Worm (Caenorhabditis elegans) whole organism, late embryonic: ENCODE results near the gene K01G12.22.

Source experiments
- C08G9.2 ChIP-seq: sonication (generic microtip); optimal IDR thresholded peaks from 2 replicates; lab custom pipeline; 2016; ENCODE audit warnings: mild to moderate bottlenecking, missing genetic modification characterization, moderate library complexity, missing compliant biosample characterization
- C38D4.7 ChIP-seq: fragments of 200-800 bp; sonication (Bioruptor generic); optimal IDR thresholded peaks from 2 replicates; lab custom pipeline; 2018; ENCODE audit warnings: mild to moderate bottlenecking, missing genetic modification characterization, moderate library complexity, missing compliant biosample characterization
- F13H6.1 ChIP-seq: sonication (generic microtip); optimal IDR thresholded peaks from 2 replicates; lab custom pipeline; 2016; ENCODE audit warnings: missing genetic modification characterization, missing compliant biosample characterization
- K09A11.1 ChIP-seq: sonication (generic microtip); optimal IDR thresholded peaks from 2 replicates; lab custom pipeline; 2017; ENCODE audit warnings: antibody characterized with exemption, mild to moderate bottlenecking, missing genetic modification characterization, missing compliant biosample characterization; ENCODE audit not compliant: insufficient read depth
- T23F11.4 ChIP-seq: fragments of 200-800 bp; sonication (Bioruptor generic); optimal IDR thresholded peaks from 2 replicates; lab custom pipeline; 2018; ENCODE audit warnings: mild to moderate bottlenecking, missing genetic modification characterization, missing compliant biosample characterization
- Y22D7AL.16 ChIP-seq: sonication (generic microtip); optimal IDR thresholded peaks from 2 replicates; lab custom pipeline; 2016; ENCODE audit warnings: missing genetic modification characterization, missing compliant biosample characterization
- ahr-1 ChIP-seq: sonication (generic microtip); optimal IDR thresholded peaks from 2 replicates; lab custom pipeline; 2016; ENCODE audit warnings: missing genetic modification characterization, missing compliant biosample characterization
- ceh-19 ChIP-seq: fragments of 200-800 bp; sonication (Bioruptor generic); optimal IDR thresholded peaks from 2 replicates; lab custom pipeline; 2018; ENCODE audit warnings: mild to moderate bottlenecking, missing genetic modification characterization, missing compliant biosample characterization
- ceh-34 ChIP-seq: sonication (generic microtip); optimal IDR thresholded peaks from 2 replicates; lab custom pipeline; 2016; ENCODE audit warnings: mild to moderate bottlenecking, missing genetic modification characterization, missing compliant biosample characterization
- ceh-48 ChIP-seq: sonication (generic microtip); optimal IDR thresholded peaks from 2 replicates; lab custom pipeline; 2016; ENCODE audit warnings: missing genetic modification characterization, inconsistent platforms, missing compliant biosample characterization
- ceh-6 ChIP-seq: fragments of 200-800 bp; sonication (Bioruptor generic); optimal IDR thresholded peaks from 2 replicates; lab custom pipeline; 2018; ENCODE audit warnings: mild to moderate bottlenecking, missing genetic modification characterization, missing compliant biosample characterization
- ceh-9 ChIP-seq: sonication (generic microtip); optimal IDR thresholded peaks from 2 replicates; lab custom pipeline; 2016; ENCODE audit warnings: mild to moderate bottlenecking, missing genetic modification characterization, inconsistent platforms, missing compliant biosample characterization
- che-1 ChIP-seq: sonication (generic microtip); optimal IDR thresholded peaks from 2 replicates; lab custom pipeline; 2016; ENCODE audit warnings: mild to moderate bottlenecking, missing genetic modification characterization, missing compliant biosample characterization
- dmd-4 ChIP-seq: sonication (generic microtip); optimal IDR thresholded peaks from 2 replicates; lab custom pipeline; 2016; ENCODE audit warnings: borderline replicate concordance, missing genetic modification characterization, missing compliant biosample characterization
- elt-2 ChIP-seq: sonication (generic microtip); optimal IDR thresholded peaks from 2 replicates; lab custom pipeline; 2016; ENCODE audit warnings: missing genetic modification reagents, missing genetic modification characterization, missing compliant biosample characterization
- elt-4 ChIP-seq: sonication (generic microtip); optimal IDR thresholded peaks from 2 replicates; lab custom pipeline; 2016; ENCODE audit warnings: missing genetic modification characterization, missing compliant biosample characterization
- eyg-1 ChIP-seq: sonication (generic microtip); optimal IDR thresholded peaks from 2 replicates; lab custom pipeline; 2016; ENCODE audit warnings: missing genotype, missing genetic modification characterization, missing compliant biosample characterization
- fax-1 ChIP-seq: sonication (generic microtip); optimal IDR thresholded peaks from 2 replicates; lab custom pipeline; 2016; ENCODE audit warnings: missing genotype, missing genetic modification characterization, missing compliant biosample characterization
- fkh-6 ChIP-seq: sonication (generic microtip); optimal IDR thresholded peaks from 2 replicates; lab custom pipeline; 2016; ENCODE audit warnings: missing genetic modification characterization, missing compliant biosample characterization
- hlh-8 ChIP-seq: sonication (generic microtip); optimal IDR thresholded peaks from 2 replicates; lab custom pipeline; 2016; ENCODE audit warnings: missing genotype, missing genetic modification characterization, missing compliant biosample characterization
- lim-6 ChIP-seq: sonication (generic microtip); optimal IDR thresholded peaks from 2 replicates; lab custom pipeline; 2016; ENCODE audit warnings: missing genetic modification characterization, missing compliant biosample characterization
- lin-11 ChIP-seq: fragments of 200-800 bp; sonication (Bioruptor generic); optimal IDR thresholded peaks from 2 replicates; lab custom pipeline; 2018; ENCODE audit warnings: mild to moderate bottlenecking, missing genetic modification characterization, missing compliant biosample characterization
- mec-3 ChIP-seq: sonication (generic microtip); optimal IDR thresholded peaks from 2 replicates; lab custom pipeline; 2016; ENCODE audit warnings: borderline replicate concordance, missing genetic modification characterization, missing compliant biosample characterization
- nfya-1 ChIP-seq: sonication (generic microtip); optimal IDR thresholded peaks from 2 replicates; lab custom pipeline; 2017; ENCODE audit warnings: missing genetic modification characterization, mild to moderate bottlenecking, missing compliant biosample characterization, antibody characterized with exemption, moderate library complexity
- nhr-11 ChIP-seq: fragments of 150-350 bp; optimal IDR thresholded peaks from 2 replicates; lab custom pipeline; 2014; ENCODE audit warnings: missing biosample characterization, missing genetic modification characterization
- nhr-232 ChIP-seq: sonication (generic microtip); optimal IDR thresholded peaks from 2 replicates; lab custom pipeline; 2016; ENCODE audit warnings: missing genetic modification characterization, missing compliant biosample characterization
- npax-4 ChIP-seq: sonication (generic microtip); optimal IDR thresholded peaks from 2 replicates; lab custom pipeline; 2016; ENCODE audit warnings: missing genetic modification characterization, missing compliant biosample characterization
- odd-2 ChIP-seq: sonication (generic microtip); optimal IDR thresholded peaks from 2 replicates; lab custom pipeline; 2017; ENCODE audit warnings: antibody characterized with exemption, mild to moderate bottlenecking, missing genetic modification characterization, missing compliant biosample characterization
- pag-3 ChIP-seq: sonication (generic microtip); optimal IDR thresholded peaks from 2 replicates; lab custom pipeline; 2016; ENCODE audit warnings: missing compliant biosample characterization, missing genetic modification characterization, borderline replicate concordance
- pat-9 ChIP-seq: fragments of 200-800 bp; sonication (Bioruptor generic); optimal IDR thresholded peaks from 2 replicates; lab custom pipeline; 2018; ENCODE audit warnings: mild to moderate bottlenecking, missing genetic modification characterization, moderate library complexity, missing compliant biosample characterization
- pha-4 ChIP-seq: fragments of 150-350 bp; optimal IDR thresholded peaks from 2 replicates; lab custom pipeline; 2018; ENCODE audit warnings: missing biosample characterization, missing genetic modification reagents, missing genetic modification characterization
- pqm-1 ChIP-seq: sonication (generic microtip); optimal IDR thresholded peaks from 2 replicates; lab custom pipeline; 2016; ENCODE audit warnings: missing genetic modification characterization, missing compliant biosample characterization
- pros-1 ChIP-seq: fragments of 150-350 bp; optimal IDR thresholded peaks from 2 replicates; lab custom pipeline; 2014; ENCODE audit warnings: missing biosample characterization, missing genetic modification reagents, missing genetic modification characterization
- ref-2 ChIP-seq: sonication (generic microtip); optimal IDR thresholded peaks from 2 replicates; lab custom pipeline; 2016; ENCODE audit warnings: missing genetic modification characterization, missing compliant biosample characterization
- sox-4 ChIP-seq: sonication (generic microtip); optimal IDR thresholded peaks from 2 replicates; lab custom pipeline; 2017; ENCODE audit warnings: mild to moderate bottlenecking, missing genetic modification characterization, inconsistent platforms, missing compliant biosample characterization
- unc-3 ChIP-seq, 2 experiments: fragments of 200-800 bp in 1 of 2; sonication (Bioruptor generic) in 1 of 2; sonication (generic microtip) in 1 of 2; conservative IDR thresholded peaks in 1 of 2; optimal IDR thresholded peaks in 1 of 2; 2 replicates each; pipeline versions ENCODE4 v1.3.6 to Lab custom; 2016 to 2022; ENCODE audit warnings: missing compliant biosample characterization in 2 of 2, missing genetic modification characterization in 2 of 2, missing genetic modification reagents in 1 of 2
- unc-55 ChIP-seq: sonication (generic microtip); optimal IDR thresholded peaks from 2 replicates; lab custom pipeline; 2017; ENCODE audit warnings: missing biosample characterization, missing genetic modification reagents, missing genetic modification characterization
- zip-5 ChIP-seq: sonication (generic microtip); optimal IDR thresholded peaks from 2 replicates; lab custom pipeline; 2016; ENCODE audit warnings: missing genetic modification characterization, missing compliant biosample characterization

K01G12.22 gene

DNA sequence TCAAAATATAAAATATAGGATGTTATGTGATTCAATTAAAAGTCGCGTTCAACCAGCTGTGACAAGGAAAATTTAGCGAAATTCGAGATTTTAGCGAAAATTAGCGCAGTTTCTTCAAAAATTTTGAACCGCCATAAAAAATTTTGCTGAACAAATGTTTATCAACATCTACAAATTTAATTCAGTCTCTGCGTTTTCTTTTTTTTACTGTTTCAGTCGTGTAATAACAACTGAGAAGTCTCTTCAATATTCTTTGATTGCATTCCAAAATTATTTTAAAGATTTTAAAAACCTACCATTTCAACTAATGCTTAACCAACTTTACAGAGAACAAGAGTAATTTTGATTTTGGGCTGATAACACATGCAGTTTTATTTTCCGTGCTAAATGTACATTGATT lies 27.9 kb upstream of the K01G12.22 start:
- TF ChIP-seq hlh-8 (tag; lab: Kevin White, UChicago) (no peak), eyg-1 (tag; lab: Kevin White, UChicago) (no peak), pros-1 (no peak), ahr-1 (tag; lab: Kevin White, UChicago) (no peak), pat-9 (tag; lab: Kevin White, UChicago) (no peak), C38D4.7 (no peak), ceh-9 (tag; lab: Kevin White, UChicago) (no peak), elt-2 (tag; lab: Kevin White, UChicago) (no peak), pag-3 (tag; lab: Kevin White, UChicago) (no peak), ceh-19 (GFP tag; lab: Kevin White, UChicago) (no peak), ceh-48 (no peak), fkh-6 (tag; lab: Kevin White, UChicago) (no peak), fax-1 (tag; lab: Kevin White, UChicago) (no peak), C08G9.2 (tag; lab: Kevin White, UChicago) (no peak), ceh-34 (tag; lab: Kevin White, UChicago) (no peak), dmd-4 (tag; lab: Kevin White, UChicago) (no peak), unc-3 (GFP tag; conservative IDR thresholded peaks at IDR 0.05; lab: Robert Waterston, UW) (no peak), unc-3 (tag; optimal IDR thresholded peaks at IDR 0.05; lab: Kevin White, UChicago) (no peak), zip-5 (tag; lab: Kevin White, UChicago) (no peak)

ce11 chrIV:14165476-14165875 lies 26.5 kb upstream of the K01G12.22 start, which contains the start of gene R05A10.6:
Gene R05A10.6, plus strand, starts transcription at chrIV:14165776.
- no peak for TF ChIP-seq zip-5 (tag; lab: Kevin White, UChicago)
- no peak for TF ChIP-seq elt-2 (tag; lab: Kevin White, UChicago)
- no peak for TF ChIP-seq C08G9.2 (tag; lab: Kevin White, UChicago)
- no peak for TF ChIP-seq odd-2
- no peak for TF ChIP-seq unc-55
- TF ChIP-seq pros-1: no peak
- TF ChIP-seq, all 69 proteins: peak for 0

- TF ChIP-seq elt-2 (tag; lab: Kevin White, UChicago) (no peak), ceh-19 (GFP tag; lab: Kevin White, UChicago) (no peak), npax-4 (no peak), Y22D7AL.16 (no peak), pha-4 (tag; lab: Kevin White, UChicago) (no peak), lin-11 (tag; lab: Kevin White, UChicago) (no peak), T23F11.4 (GFP tag; lab: Kevin White, UChicago) (no peak), lim-6 (tag; lab: Kevin White, UChicago) (no peak), nhr-11 (no peak)
- TF ChIP-seq, all 69 proteins: peak for 0
Measured at ce11 chrIV:14172181-14172580, 19.8 kb upstream of the K01G12.22 start, which contains the start of gene R05A10.4. Gene R05A10.4, plus strand, starts transcription at chrIV:14172481.

ce11 chrIV:14176373-14176772 lies 15.6 kb upstream of the K01G12.22 start, which contains the start of gene R05A10.3:
Gene R05A10.3, minus strand, starts transcription at chrIV:14176473.
- TF ChIP-seq F13H6.1 (tag; lab: Kevin White, UChicago): no peak
- TF ChIP-seq nhr-232 (tag; lab: Kevin White, UChicago): no peak
- TF ChIP-seq unc-3 (GFP tag; conservative IDR thresholded peaks at IDR 0.05; lab: Robert Waterston, UW): no peak
- TF ChIP-seq unc-3 (tag; optimal IDR thresholded peaks at IDR 0.05; lab: Kevin White, UChicago): no peak
- no peak for TF ChIP-seq sox-4 (tag; lab: Kevin White, UChicago)
- no peak for TF ChIP-seq nhr-11
- TF ChIP-seq elt-4 (tag; lab: Kevin White, UChicago): no peak
- no peak for TF ChIP-seq ceh-6 (GFP tag; lab: Kevin White, UChicago)
- no peak for TF ChIP-seq che-1 (tag; lab: Kevin White, UChicago)
- no peak for TF ChIP-seq mec-3 (tag; lab: Kevin White, UChicago)
- TF ChIP-seq nfya-1 (tag; lab: Kevin White, UChicago): no peak
- TF ChIP-seq ref-2 (tag; lab: Kevin White, UChicago): no peak
- no peak for TF ChIP-seq K09A11.1 (tag; lab: Kevin White, UChicago)
- TF ChIP-seq eyg-1 (tag; lab: Kevin White, UChicago): no peak
- TF ChIP-seq zip-5 (tag; lab: Kevin White, UChicago): no peak
- no peak for TF ChIP-seq pqm-1 (tag; lab: Kevin White, UChicago)
